Worm (Caenorhabditis elegans) whole organism, early embryonic: ENCODE results near the gene spp-16.

Experiments used
- B0310.2 ChIP-seq: sonication (generic microtip); optimal IDR thresholded peaks from 2 replicates; lab custom pipeline; 2016; ENCODE audit warnings: mild to moderate bottlenecking, missing genetic modification characterization, missing compliant biosample characterization
- F13C5.2 ChIP-seq: sonication (generic microtip); optimal IDR thresholded peaks from 2 replicates; lab custom pipeline; 2017; ENCODE audit warnings: mild to moderate bottlenecking, missing genetic modification characterization, inconsistent platforms, missing compliant biosample characterization
- aly-1 ChIP-seq: sonication (generic microtip); optimal IDR thresholded peaks from 2 replicates; lab custom pipeline; 2016; ENCODE audit warnings: missing genetic modification characterization, missing compliant biosample characterization
- ama-1 ChIP-seq: fragments of 150-350 bp; optimal IDR thresholded peaks from 2 replicates; lab custom pipeline; 2014
- ceh-13 ChIP-seq: fragments of 200-800 bp; sonication (Bioruptor generic); optimal IDR thresholded peaks from 2 replicates; lab custom pipeline; 2018; ENCODE audit warnings: mild to moderate bottlenecking, missing genetic modification characterization, missing compliant biosample characterization
- ceh-36 ChIP-seq: sonication (generic microtip); optimal IDR thresholded peaks from 2 replicates; lab custom pipeline; 2016; ENCODE audit warnings: missing genetic modification characterization, inconsistent platforms, missing compliant biosample characterization
- ets-7 ChIP-seq: sonication (generic microtip); optimal IDR thresholded peaks from 2 replicates; lab custom pipeline; 2016; ENCODE audit warnings: missing genotype, missing genetic modification characterization, missing compliant biosample characterization
- flt-1 ChIP-seq: fragments of 200-800 bp; sonication (Bioruptor generic); IDR thresholded peaks from 2 replicates; pipeline ENCODE4 v1.3.6; 2022; ENCODE audit warnings: missing genetic modification characterization, missing compliant biosample characterization
- hmbx-1 ChIP-seq: sonication (generic microtip); optimal IDR thresholded peaks from 2 replicates; lab custom pipeline; 2016; ENCODE audit warnings: mild to moderate bottlenecking, missing genetic modification characterization, missing compliant biosample characterization
- hmg-4 ChIP-seq: fragments of 200-800 bp; sonication (Bioruptor generic); optimal IDR thresholded peaks from 2 replicates; lab custom pipeline; 2018; ENCODE audit warnings: mild to moderate bottlenecking, missing genetic modification characterization, missing compliant biosample characterization
- hnd-1 ChIP-seq: sonication (generic microtip); optimal IDR thresholded peaks from 2 replicates; lab custom pipeline; 2016; ENCODE audit warnings: missing genetic modification characterization, missing compliant biosample characterization
- pes-1 ChIP-seq: fragments of 200-800 bp; sonication (Bioruptor generic); IDR thresholded peaks from 2 replicates; pipeline ENCODE4 v1.3.6; 2022; ENCODE audit warnings: missing genetic modification reagents, missing genetic modification characterization, missing compliant biosample characterization
- scrt-1 ChIP-seq: fragments of 200-800 bp; sonication (Bioruptor generic); IDR thresholded peaks from 2 replicates; pipeline ENCODE4 v1.3.6; 2022; ENCODE audit warnings: missing genetic modification characterization, missing compliant biosample characterization
- sea-1 ChIP-seq: fragments of 200-800 bp; sonication (Bioruptor generic); conservative IDR thresholded peaks from 2 replicates; pipeline ENCODE4 v1.3.6; 2022; ENCODE audit warnings: missing genetic modification characterization, missing compliant biosample characterization
- tbx-11 ChIP-seq: fragments of 200-800 bp; sonication (Bioruptor generic); IDR thresholded peaks from 2 replicates; pipeline ENCODE4 v1.3.6; 2022; ENCODE audit warnings: missing genetic modification characterization, missing compliant biosample characterization
- tbx-37 ChIP-seq: fragments of 200-800 bp; sonication (Bioruptor generic); conservative IDR thresholded peaks from 2 replicates; pipeline ENCODE4 v1.3.6; 2022; ENCODE audit warnings: missing genetic modification reagents, missing genetic modification characterization, missing compliant biosample characterization
- tra-4 ChIP-seq: sonication (generic microtip); optimal IDR thresholded peaks from 2 replicates; lab custom pipeline; 2017; ENCODE audit warnings: missing genetic modification characterization, missing compliant biosample characterization

The spp-16 gene

DNA sequence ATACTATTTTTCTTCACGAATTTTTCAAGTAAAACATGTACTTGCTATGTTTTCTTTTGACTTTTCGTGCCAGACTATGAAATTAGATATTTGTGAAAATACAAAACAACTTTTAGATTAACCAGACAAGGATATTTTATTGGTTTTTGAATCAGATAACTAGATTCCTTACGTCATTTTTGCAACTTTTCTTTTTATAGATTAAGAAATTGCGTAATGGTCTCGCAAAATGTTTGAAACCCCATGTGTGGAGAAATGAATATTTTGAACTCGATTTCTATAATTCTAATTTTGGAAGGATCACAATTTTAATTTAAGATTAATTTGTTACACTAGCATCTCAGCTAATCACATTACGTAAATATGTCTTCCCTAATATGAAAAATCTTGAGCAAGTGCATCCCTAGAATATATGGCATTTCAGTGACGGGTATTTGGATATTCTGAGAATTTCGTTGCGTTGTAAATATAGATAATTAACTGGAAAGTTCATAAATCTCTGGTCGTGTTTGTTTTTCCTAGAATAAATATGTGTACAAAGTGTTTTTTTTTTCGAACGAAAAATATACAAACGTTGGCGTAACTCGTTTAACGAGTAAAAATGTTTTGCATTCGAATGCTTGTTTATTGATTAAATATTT, 38.5 kb downstream of the spp-16 start:
- no peak for TF ChIP-seq ceh-36 (tag; lab: Kevin White, UChicago)
- no peak for TF ChIP-seq flt-1 (GFP tag; lab: Robert Waterston, UW)
- no peak for TF ChIP-seq B0310.2 (tag; lab: Kevin White, UChicago)
- TF ChIP-seq hnd-1 = no peak
- no peak for TF ChIP-seq ceh-13
- TF ChIP-seq F13C5.2 = no peak
- TF ChIP-seq ets-7 (tag; lab: Kevin White, UChicago) = no peak
- TF ChIP-seq scrt-1 (GFP tag; lab: Robert Waterston, UW) = no peak
- TF ChIP-seq tbx-11 (GFP tag; lab: Robert Waterston, UW) = no peak
- no peak for TF ChIP-seq hmg-4 (GFP tag; lab: Kevin White, UChicago)
- TF ChIP-seq aly-1 (tag; lab: Kevin White, UChicago) = no peak
- TF ChIP-seq pes-1 (GFP tag; lab: Robert Waterston, UW) = no peak
- no peak for TF ChIP-seq tra-4
- no peak for TF ChIP-seq tbx-37 (GFP tag; lab: Robert Waterston, UW)
- TF ChIP-seq sea-1 (GFP tag; lab: Robert Waterston, UW) = no peak
- no peak for TF ChIP-seq ama-1 (lab: Kevin White, UChicago)
- no peak for TF ChIP-seq hmbx-1 (tag; lab: Kevin White, UChicago)

ce11 chrV:10861611-10862262, 39.4 kb downstream of the spp-16 start:
- TF ChIP-seq ama-1 (lab: Kevin White, UChicago) = no peak

DNA sequence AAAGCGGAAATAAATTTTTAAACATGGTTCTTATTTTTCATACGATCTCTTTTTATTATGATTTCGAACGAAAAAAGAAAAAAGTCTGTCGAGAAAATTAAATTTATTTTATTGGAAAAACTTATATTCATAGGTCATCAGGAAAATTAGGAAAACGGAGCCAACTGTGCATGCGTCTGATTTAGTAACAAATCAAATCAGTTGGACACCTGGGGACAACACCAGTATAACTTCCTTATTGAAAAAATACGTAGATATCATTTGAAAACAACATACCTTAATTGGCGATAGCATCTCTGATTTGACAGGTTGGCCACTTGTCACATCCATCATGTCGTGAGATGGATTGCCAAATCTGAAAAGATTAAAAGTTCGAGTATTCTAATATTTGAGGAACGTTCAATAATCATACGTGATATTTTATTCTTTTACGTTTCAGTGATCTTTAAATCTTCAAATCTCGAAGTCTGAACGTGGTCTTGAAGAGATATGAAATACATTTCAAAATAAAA, 40.5 kb downstream of the spp-16 start:
- no peak for TF ChIP-seq tra-4
- no peak for TF ChIP-seq ets-7 (tag; lab: Kevin White, UChicago)
- no peak for TF ChIP-seq F13C5.2
- TF ChIP-seq pes-1 (GFP tag; lab: Robert Waterston, UW) = no peak
- no peak for TF ChIP-seq hnd-1
- no peak for TF ChIP-seq hmg-4 (GFP tag; lab: Kevin White, UChicago)
- TF ChIP-seq B0310.2 (tag; lab: Kevin White, UChicago) = no peak

DNA sequence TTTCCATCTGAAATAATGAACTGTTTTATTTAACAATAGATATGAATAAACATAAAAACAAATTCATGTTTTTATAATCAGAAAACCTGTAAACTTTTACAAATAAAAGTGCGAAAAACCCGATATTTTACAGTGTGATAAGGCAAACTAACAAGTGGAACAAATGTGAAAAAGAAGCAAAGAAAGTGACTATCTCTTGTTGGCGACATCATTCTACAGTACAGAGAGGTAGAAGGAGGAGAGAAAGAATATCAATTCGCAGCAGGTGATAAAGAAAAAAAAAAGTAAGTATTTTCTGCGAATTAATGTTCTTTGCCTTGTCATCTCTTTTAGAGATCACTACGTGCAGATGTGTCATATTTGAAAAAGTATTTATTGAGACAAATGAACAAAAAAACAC, 41.3 kb downstream of the spp-16 start:
- TF ChIP-seq hnd-1 = no peak

- TF ChIP-seq flt-1 (GFP tag; lab: Robert Waterston, UW) (no peak), tbx-37 (GFP tag; lab: Robert Waterston, UW) (no peak), tra-4 (no peak), pes-1 (GFP tag; lab: Robert Waterston, UW) (no peak), ama-1 (lab: Kevin White, UChicago) (no peak), F13C5.2 (no peak), hnd-1 (no peak), aly-1 (tag; lab: Kevin White, UChicago) (no peak), ets-7 (tag; lab: Kevin White, UChicago) (no peak), scrt-1 (GFP tag; lab: Robert Waterston, UW) (no peak), tbx-11 (GFP tag; lab: Robert Waterston, UW) (no peak), ceh-36 (tag; lab: Kevin White, UChicago) (no peak), hmg-4 (GFP tag; lab: Kevin White, UChicago) (no peak), hmbx-1 (tag; lab: Kevin White, UChicago) (no peak), ceh-13 (no peak), sea-1 (GFP tag; lab: Robert Waterston, UW) (no peak)
Measured at ce11 chrV:10859048-10859637, 42.0 kb downstream of the spp-16 start.

ce11 chrV:10858340-10858739, 42.8 kb downstream of the spp-16 start:
- TF ChIP-seq ceh-13 (no peak), B0310.2 (tag; lab: Kevin White, UChicago) (no peak), tra-4 (no peak), hmg-4 (GFP tag; lab: Kevin White, UChicago) (peak; percentile 37), ama-1 (lab: Kevin White, UChicago) (no peak), hmbx-1 (tag; lab: Kevin White, UChicago) (no peak), pes-1 (GFP tag; lab: Robert Waterston, UW) (no peak), aly-1 (tag; lab: Kevin White, UChicago) (no peak), F13C5.2 (no peak)

DNA sequence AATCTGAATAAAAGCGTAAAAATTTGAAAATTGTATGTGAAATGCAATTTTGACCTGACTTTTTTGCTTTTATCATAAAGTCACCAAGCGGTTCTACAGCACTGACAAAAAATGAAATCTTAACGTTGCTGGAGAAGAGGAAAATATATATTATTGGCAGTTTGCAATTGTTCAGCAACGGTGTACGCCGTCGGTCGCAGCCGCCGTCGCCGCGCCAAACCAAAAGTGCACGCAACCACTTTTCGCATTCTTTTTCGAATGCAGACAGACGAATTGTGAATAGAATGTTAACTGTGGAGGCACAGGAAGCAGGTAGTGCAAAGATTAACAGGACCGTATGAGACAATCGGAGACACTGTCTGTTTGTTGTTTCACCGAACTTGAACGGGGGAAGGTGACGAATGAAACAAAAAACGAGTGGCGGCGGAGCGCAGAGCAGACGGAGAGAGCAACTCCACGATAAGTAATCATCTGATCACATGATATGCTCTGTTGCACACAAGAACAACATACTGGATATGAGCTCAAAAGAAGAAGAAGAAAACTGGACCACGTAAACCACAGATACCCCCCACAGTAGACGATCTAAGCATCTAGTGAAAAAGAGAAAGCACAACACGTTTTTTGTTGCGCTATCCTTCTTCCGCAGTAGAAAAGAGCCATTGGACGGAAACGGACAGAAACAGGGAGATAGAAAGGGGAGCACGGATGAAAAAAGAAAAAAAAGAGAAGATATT, 44.0 kb downstream of the spp-16 start:
- TF ChIP-seq tbx-11 (GFP tag; lab: Robert Waterston, UW) (no peak), ama-1 (lab: Kevin White, UChicago) (no peak), flt-1 (GFP tag; lab: Robert Waterston, UW) (no peak), pes-1 (GFP tag; lab: Robert Waterston, UW) (no peak)
